Fruit fly (Drosophila melanogaster) whole organism, embryonic: ENCODE results near the gene CG45218.

Experiments used
- CG10267 ChIP-seq: fragments of 200-800 bp; sonication (Bioruptor generic); optimal IDR thresholded peaks from 2 replicates; lab custom pipeline; 2018; ENCODE audit warnings: missing biosample characterization, mild to moderate bottlenecking, missing genetic modification characterization, moderate library complexity
- CG12219 ChIP-seq: fragments of 200-800 bp; sonication (Bioruptor generic); optimal IDR thresholded peaks from 3 replicates; lab custom pipeline; 2018; ENCODE audit warnings: missing biosample characterization, mild to moderate bottlenecking, missing genetic modification characterization
- CG12769 ChIP-seq: fragments of 200-800 bp; sonication (Bioruptor generic); optimal IDR thresholded peaks from 2 replicates; lab custom pipeline; 2019; ENCODE audit warnings: missing biosample characterization, mild to moderate bottlenecking, missing genetic modification characterization, moderate library complexity
- CG13775 ChIP-seq: fragments of 200-800 bp; sonication (Bioruptor generic); optimal IDR thresholded peaks from 3 replicates; lab custom pipeline; 2017; ENCODE audit warnings: missing biosample characterization, mild to moderate bottlenecking, missing genetic modification characterization
- CG14050 ChIP-seq: fragments of 200-800 bp; sonication (Bioruptor generic); IDR thresholded peaks from 3 replicates; pipeline ENCODE4 v1.3.6; 2022; ENCODE audit warnings: missing biosample characterization, missing genetic modification characterization
- CG15269 ChIP-seq: fragments of 200-800 bp; sonication (Bioruptor generic); optimal IDR thresholded peaks from 2 replicates; lab custom pipeline; 2018; ENCODE audit warnings: missing biosample characterization, mild to moderate bottlenecking, missing genetic modification characterization, moderate library complexity
- CG17328 ChIP-seq: fragments of 200-800 bp; sonication (Bioruptor generic); IDR thresholded peaks from 2 replicates; pipeline ENCODE4 v1.3.6; 2022; ENCODE audit warnings: missing biosample characterization, missing genetic modification characterization
- CG17385 ChIP-seq: fragments of 200-800 bp; sonication (Bioruptor generic); optimal IDR thresholded peaks from 3 replicates; lab custom pipeline; 2018; ENCODE audit warnings: missing biosample characterization, mild to moderate bottlenecking, missing genetic modification characterization
- CG17612 ChIP-seq: fragments of 200-800 bp; sonication (Bioruptor generic); IDR thresholded peaks from 2 replicates; pipeline ENCODE4 v1.3.6; 2022; ENCODE audit warnings: missing biosample characterization, missing genetic modification characterization
- CG1792 ChIP-seq: fragments of 200-800 bp; sonication (Bioruptor generic); optimal IDR thresholded peaks from 2 replicates; lab custom pipeline; 2016; ENCODE audit warnings: missing biosample characterization, missing genetic modification characterization
- CG2678 ChIP-seq: fragments of 200-800 bp; sonication (Bioruptor generic); optimal IDR thresholded peaks from 3 replicates; lab custom pipeline; 2019; ENCODE audit warnings: missing biosample characterization, mild to moderate bottlenecking, missing genetic modification characterization, moderate library complexity
- CG3065 ChIP-seq: fragments of 200-800 bp; sonication (Bioruptor generic); optimal IDR thresholded peaks from 2 replicates; lab custom pipeline; 2016; ENCODE audit warnings: missing biosample characterization, missing genetic modification characterization
- CG3163 ChIP-seq: fragments of 200-800 bp; sonication (Bioruptor generic); optimal IDR thresholded peaks from 3 replicates; lab custom pipeline; 2016; ENCODE audit warnings: missing biosample characterization, missing genetic modification characterization
- CG4707 ChIP-seq: fragments of 200-800 bp; sonication (Bioruptor generic); optimal IDR thresholded peaks from 2 replicates; lab custom pipeline; 2018; ENCODE audit warnings: missing biosample characterization, mild to moderate bottlenecking, missing genetic modification characterization, moderate library complexity
- CG6765 ChIP-seq: fragments of 200-800 bp; sonication (Bioruptor generic); optimal IDR thresholded peaks from 3 replicates; lab custom pipeline; 2017; ENCODE audit warnings: missing biosample characterization, mild to moderate bottlenecking, missing genetic modification characterization
- CG7987 ChIP-seq: fragments of 200-800 bp; sonication (Bioruptor generic); optimal IDR thresholded peaks from 2 replicates; lab custom pipeline; 2018; ENCODE audit warnings: missing biosample characterization, mild to moderate bottlenecking, missing genetic modification characterization, moderate library complexity
- CG8290 ChIP-seq, 3 experiments: fragments of 200-800 bp; sonication (Bioruptor generic); optimal IDR thresholded peaks; 2 replicates each; lab custom pipeline; 2016 to 2019; ENCODE audit warnings: missing biosample characterization in 3 of 3, missing genetic modification characterization in 3 of 3, mild to moderate bottlenecking in 2 of 3, moderate library complexity in 1 of 3
- Fer1 ChIP-seq: fragments of 200-800 bp; sonication (Bioruptor generic); optimal IDR thresholded peaks from 2 replicates; lab custom pipeline; 2017; ENCODE audit warnings: missing biosample characterization, mild to moderate bottlenecking, missing genetic modification characterization
- HLHmδ ChIP-seq: fragments of 200-800 bp; sonication (Bioruptor generic); optimal IDR thresholded peaks from 2 replicates; lab custom pipeline; 2018; ENCODE audit warnings: missing biosample characterization, mild to moderate bottlenecking, missing genetic modification characterization, moderate library complexity
- HmgZ ChIP-seq: fragments of 200-800 bp; sonication (Bioruptor generic); optimal IDR thresholded peaks from 2 replicates; lab custom pipeline; 2018; ENCODE audit warnings: missing biosample characterization, mild to moderate bottlenecking, missing genetic modification characterization
- Hmr ChIP-seq: fragments of 200-800 bp; sonication (Bioruptor generic); optimal IDR thresholded peaks from 3 replicates; lab custom pipeline; 2017; ENCODE audit warnings: mild to moderate bottlenecking, missing biosample characterization, missing genetic modification reagents, missing genetic modification characterization
- MBD-R2 ChIP-seq: fragments of 200-800 bp; sonication (Bioruptor generic); IDR thresholded peaks from 2 replicates; pipeline ENCODE4 v1.3.6; 2022; ENCODE audit warnings: missing biosample characterization, missing genetic modification characterization
- Med ChIP-seq: fragments of 200-800 bp; sonication (Bioruptor generic); peaks from one replicate; lab custom pipeline; 2016; ENCODE audit warnings: missing biosample characterization, missing genetic modification characterization, mild to moderate bottlenecking, inconsistent platforms, moderate library complexity
- Nf-YB ChIP-seq: fragments of 200-800 bp; sonication (Bioruptor generic); optimal IDR thresholded peaks from 3 replicates; lab custom pipeline; 2019; ENCODE audit warnings: missing biosample characterization, mild to moderate bottlenecking, missing genetic modification characterization, moderate library complexity
- al ChIP-seq: fragments of 200-800 bp; sonication (Bioruptor generic); IDR thresholded peaks from 2 replicates; pipeline ENCODE4 v1.3.6; 2022; ENCODE audit warnings: missing biosample characterization, missing genetic modification characterization
- ara ChIP-seq: fragments of 200-800 bp; sonication (Bioruptor generic); IDR thresholded peaks from 2 replicates; pipeline ENCODE4 v1.3.6; 2022; ENCODE audit warnings: missing biosample characterization, missing genetic modification characterization
- cg ChIP-seq: fragments of 200-800 bp; sonication (Bioruptor generic); optimal IDR thresholded peaks from 3 replicates; lab custom pipeline; 2019; ENCODE audit warnings: missing biosample characterization, mild to moderate bottlenecking, missing genetic modification characterization, moderate library complexity
- chn ChIP-seq: fragments of 200-800 bp; sonication (Bioruptor generic); optimal IDR thresholded peaks from 2 replicates; lab custom pipeline; 2016; ENCODE audit warnings: missing biosample characterization, missing genetic modification characterization
- cwo ChIP-seq: fragments of 200-800 bp; sonication (Bioruptor generic); optimal IDR thresholded peaks from 3 replicates; lab custom pipeline; 2017; ENCODE audit warnings: missing biosample characterization, missing genetic modification characterization, mild to moderate bottlenecking, moderate library complexity, missing genetic modification reagents
- dimm ChIP-seq: fragments of 200-800 bp; sonication (Bioruptor generic); IDR thresholded peaks from 2 replicates; pipeline ENCODE4 v1.3.6; 2022; ENCODE audit warnings: missing biosample characterization, missing genetic modification characterization
- grn ChIP-seq: fragments of 200-800 bp; sonication (Bioruptor generic); optimal IDR thresholded peaks from 3 replicates; lab custom pipeline; 2017; ENCODE audit warnings: missing biosample characterization, missing genetic modification characterization
- kni ChIP-seq: fragments of 200-800 bp; sonication (Bioruptor generic); optimal IDR thresholded peaks from 3 replicates; lab custom pipeline; 2017; ENCODE audit warnings: mild to moderate bottlenecking, missing biosample characterization, missing genetic modification reagents, missing genetic modification characterization
- onecut ChIP-seq: fragments of 200-800 bp; sonication (Bioruptor generic); IDR thresholded peaks from 2 replicates; pipeline ENCODE4 v1.3.6; 2022; ENCODE audit warnings: missing biosample characterization, missing genetic modification characterization
- phol ChIP-seq: fragments of 200-800 bp; sonication (Bioruptor generic); optimal IDR thresholded peaks from 3 replicates; lab custom pipeline; 2018; ENCODE audit warnings: missing biosample characterization, mild to moderate bottlenecking, missing genetic modification characterization, moderate library complexity
- pnt ChIP-seq: fragments of 200-800 bp; sonication (Bioruptor generic); optimal IDR thresholded peaks from 3 replicates; lab custom pipeline; 2016; ENCODE audit warnings: missing biosample characterization, missing genetic modification characterization
- psq ChIP-seq: fragments of 200-800 bp; sonication (Bioruptor generic); optimal IDR thresholded peaks from 2 replicates; lab custom pipeline; 2017; ENCODE audit warnings: missing biosample characterization, missing genetic modification characterization
- sens ChIP-seq: fragments of 200-800 bp; sonication (Bioruptor generic); peaks from one replicate; lab custom pipeline; 2016; ENCODE audit warnings: missing biosample characterization, missing genetic modification characterization
- shn ChIP-seq: fragments of 200-800 bp; sonication (Bioruptor generic); optimal IDR thresholded peaks from 3 replicates; lab custom pipeline; 2016; ENCODE audit warnings: missing biosample characterization, missing genetic modification characterization
- sna ChIP-seq: fragments of 200-800 bp; sonication (Bioruptor generic); IDR thresholded peaks from 2 replicates; pipeline ENCODE4 v1.3.6; 2022; ENCODE audit warnings: missing biosample characterization, missing genetic modification characterization; ENCODE audit not compliant: partially characterized antibody
- sug ChIP-seq: fragments of 200-800 bp; optimal IDR thresholded peaks from 2 replicates; lab custom pipeline; 2019; ENCODE audit warnings: missing biosample characterization, mild to moderate bottlenecking, missing genetic modification characterization, moderate library complexity
- toy ChIP-seq: fragments of 200-800 bp; sonication (Bioruptor generic); IDR thresholded peaks from 2 replicates; pipeline ENCODE4 v1.3.6; 2022; ENCODE audit warnings: missing biosample characterization, missing genetic modification characterization
- wek ChIP-seq: fragments of 200-800 bp; sonication (Bioruptor generic); optimal IDR thresholded peaks from 3 replicates; lab custom pipeline; 2018; ENCODE audit warnings: missing biosample characterization, mild to moderate bottlenecking, missing genetic modification characterization, moderate library complexity
- yki ChIP-seq: fragments of >200 bp; optimal IDR thresholded peaks from 3 replicates; lab custom pipeline; 2018
- z ChIP-seq: fragments of 200-800 bp; sonication (Bioruptor generic); IDR thresholded peaks from 3 replicates; pipeline ENCODE4 v1.3.6; 2022; ENCODE audit warnings: missing biosample characterization, missing genetic modification characterization
- zen2 ChIP-seq: fragments of 200-800 bp; sonication (Bioruptor generic); IDR thresholded peaks from 3 replicates; pipeline ENCODE4 v1.3.6; 2022; ENCODE audit warnings: missing biosample characterization, missing genetic modification characterization; ENCODE audit not compliant: partially characterized antibody

Gene CG45218

dm6 chr3R:15286693-15287041, 3.9 kb downstream of the CG45218 start (continued):
- TF ChIP-seq CG3163 (peak; percentile 24), CG1792 (GFP tag; lab: Kevin White, UChicago) (no peak), yki (peak; percentile 87), Hmr (GFP tag; lab: Kevin White, UChicago) (peak; percentile 35), CG7987 (GFP tag; lab: Kevin White, UChicago) (peak; percentile 9), z (GFP tag; lab: Robert Waterston, UW) (no peak), shn (GFP tag; lab: Kevin White, UChicago) (no peak), CG10267 (tag; lab: Kevin White, UChicago) (no peak), Med (GFP tag; lab: Kevin White, UChicago) (peak; percentile 64), grn (GFP tag; lab: Kevin White, UChicago) (peak; percentile 1), CG12219 (peak; percentile 35), Nf-YB (GFP tag; lab: Kevin White, UChicago) (peak; percentile 55), CG4707 (GFP tag; lab: Kevin White, UChicago) (peak; percentile 1), CG17385 (GFP tag; lab: Kevin White, UChicago) (peak; percentile 49), HmgZ (tag; lab: Kevin White, UChicago) (peak; percentile 30), cg (GFP tag; lab: Kevin White, UChicago) (peak; percentile 48), onecut (GFP tag; lab: Robert Waterston, UW) (peak; percentile 11; the same call in 1 of the 2 replicates), Fer1 (GFP tag; lab: Kevin White, UChicago) (peak; percentile 37), chn (GFP tag; lab: Kevin White, UChicago) (peak; percentile 58), MBD-R2 (GFP tag; lab: Robert Waterston, UW) (no peak), CG13775 (no peak), sug (tag; lab: Kevin White, UChicago) (peak; percentile 96), CG14050 (GFP tag; lab: Robert Waterston, UW) (no peak), al (GFP tag; lab: Robert Waterston, UW) (no peak), sna (GFP tag; lab: Robert Waterston, UW) (no peak), CG6765 (GFP tag; lab: Kevin White, UChicago) (peak; percentile 19), CG3065 (GFP tag; lab: Kevin White, UChicago) (no peak), CG12769 (tag; lab: Kevin White, UChicago) (peak; percentile 8), HLHmδ (peak; percentile 50), sens (GFP tag; lab: Kevin White, UChicago) (peak; percentile 63), kni (GFP tag; lab: Kevin White, UChicago) (peak; percentile 69), zen2 (GFP tag; lab: Robert Waterston, UW) (no peak), ara (GFP tag; lab: Robert Waterston, UW) (no peak), toy (GFP tag; lab: Robert Waterston, UW) (no peak), wek (peak; percentile 1), dimm (GFP tag; lab: Robert Waterston, UW) (no peak), pnt (GFP tag; lab: Kevin White, UChicago) (no peak), CG15269 (tag; lab: Kevin White, UChicago) (no peak), CG2678 (peak; percentile 7), CG17612 (GFP tag; lab: Robert Waterston, UW) (no peak), cwo (GFP tag; lab: Kevin White, UChicago) (peak; percentile 70), psq (GFP tag; lab: Kevin White, UChicago) (no peak), CG17328 (GFP tag; lab: Robert Waterston, UW) (no peak), phol (tag; lab: Kevin White, UChicago) (peak; percentile 53), CG8290 (GFP tag; optimal IDR thresholded peaks at IDR 0.05; lab: Kevin White, UChicago) (no peak), CG8290 (tag; optimal IDR thresholded peaks at IDR 0.05; lab: Kevin White, UChicago) (peak in 1 of 2 experiments; percentile 20)
